Worm (Caenorhabditis elegans) whole organism, young adult: ENCODE results near the gene Y43E12A.2.

Experiments used
- B0019.2 ChIP-seq: fragments of 200-800 bp; sonication (Bioruptor generic); conservative IDR thresholded peaks from 2 replicates; pipeline ENCODE4 v1.3.6; 2022; ENCODE audit warnings: missing genetic modification reagents, missing genetic modification characterization, missing compliant biosample characterization
- B0261.1 ChIP-seq: sonication (generic microtip); optimal IDR thresholded peaks from 2 replicates; lab custom pipeline; 2016; ENCODE audit warnings: mild to moderate bottlenecking, missing genetic modification characterization, moderate library complexity, missing compliant biosample characterization
- C06A6.2 ChIP-seq: fragments of 200-800 bp; sonication (Bioruptor generic); conservative IDR thresholded peaks from 2 replicates; pipeline ENCODE4 v1.3.6; 2022; ENCODE audit warnings: missing genetic modification characterization, missing compliant biosample characterization
- D2030.7 ChIP-seq: fragments of 200-800 bp; sonication (Bioruptor generic); IDR thresholded peaks from 2 replicates; pipeline ENCODE4 v1.3.6; 2022; ENCODE audit warnings: missing genetic modification reagents, missing genetic modification characterization, missing compliant biosample characterization
- F55B11.4 ChIP-seq: sonication (generic microtip); optimal IDR thresholded peaks from 2 replicates; lab custom pipeline; 2016; ENCODE audit warnings: missing compliant biosample characterization, missing genetic modification characterization, borderline replicate concordance; ENCODE audit not compliant: insufficient read depth
- F57C9.4 ChIP-seq: sonication (generic microtip); optimal IDR thresholded peaks from 2 replicates; lab custom pipeline; 2017; ENCODE audit warnings: mild to moderate bottlenecking, missing genetic modification characterization, missing compliant biosample characterization
- K12H6.12 ChIP-seq: fragments of 200-800 bp; sonication (Bioruptor generic); optimal IDR thresholded peaks from 2 replicates; lab custom pipeline; 2018; ENCODE audit warnings: mild to moderate bottlenecking, missing genetic modification characterization, missing compliant biosample characterization
- Y53F4B.3 ChIP-seq: fragments of 200-800 bp; sonication (Bioruptor generic); IDR thresholded peaks from 2 replicates; pipeline ENCODE4 v1.3.6; 2022; ENCODE audit warnings: missing genetic modification reagents, missing genetic modification characterization, missing compliant biosample characterization
- Y79H2A.3 ChIP-seq: fragments of 200-800 bp; sonication (Bioruptor generic); conservative IDR thresholded peaks from 2 replicates; pipeline ENCODE4 v1.3.6; 2022; ENCODE audit warnings: missing genetic modification reagents, missing genetic modification characterization, missing compliant biosample characterization
- ZK185.1 ChIP-seq: sonication (generic microtip); optimal IDR thresholded peaks from 2 replicates; lab custom pipeline; 2016; ENCODE audit warnings: mild to moderate bottlenecking, missing genetic modification characterization, missing compliant biosample characterization; ENCODE audit not compliant: poor library complexity, severe bottlenecking
- attf-6 ChIP-seq: fragments of 200-800 bp; sonication (Bioruptor generic); IDR thresholded peaks from 2 replicates; pipeline ENCODE4 v1.3.6; 2022; ENCODE audit warnings: missing genetic modification reagents, missing genetic modification characterization, missing compliant biosample characterization
- ccch-3 ChIP-seq: fragments of 200-800 bp; sonication (Bioruptor generic); optimal IDR thresholded peaks from 2 replicates; lab custom pipeline; 2018; ENCODE audit warnings: mild to moderate bottlenecking, missing genetic modification characterization, missing compliant biosample characterization
- cebp-1 ChIP-seq, 2 experiments: fragments of 200-800 bp in 1 of 2; sonication (Bioruptor generic) in 1 of 2; sonication (generic microtip) in 1 of 2; IDR thresholded peaks in 1 of 2; optimal IDR thresholded peaks in 1 of 2; 2 replicates each; pipeline versions ENCODE4 v1.3.6 to Lab custom; 2017 to 2022; ENCODE audit warnings: missing compliant biosample characterization in 2 of 2, missing genetic modification characterization in 2 of 2, mild to moderate bottlenecking in 1 of 2, missing genetic modification reagents in 1 of 2, moderate library complexity in 1 of 2
- ceh-100 ChIP-seq: fragments of 200-800 bp; sonication (Bioruptor generic); IDR thresholded peaks from 2 replicates; pipeline ENCODE4 v1.3.6; 2022; ENCODE audit warnings: missing genetic modification reagents, missing genetic modification characterization, missing compliant biosample characterization
- ceh-58 ChIP-seq: fragments of 200-800 bp; sonication (Bioruptor generic); IDR thresholded peaks from 2 replicates; pipeline ENCODE4 v1.3.6; 2022; ENCODE audit warnings: missing genetic modification characterization, missing compliant biosample characterization
- ceh-91 ChIP-seq: fragments of 200-800 bp; sonication (Bioruptor generic); IDR thresholded peaks from 2 replicates; pipeline ENCODE4 v1.3.6; 2022; ENCODE audit warnings: missing genetic modification reagents, missing genetic modification characterization, missing compliant biosample characterization
- die-1 ChIP-seq: sonication (generic microtip); optimal IDR thresholded peaks from 2 replicates; lab custom pipeline; 2016; ENCODE audit warnings: missing genotype, mild to moderate bottlenecking, missing genetic modification characterization, missing compliant biosample characterization
- dox-1 ChIP-seq: fragments of 200-800 bp; sonication (Bioruptor generic); IDR thresholded peaks from 2 replicates; pipeline ENCODE4 v1.3.6; 2022; ENCODE audit warnings: missing genetic modification reagents, missing genetic modification characterization, missing compliant biosample characterization
- dpff-1 ChIP-seq: sonication (generic microtip); optimal IDR thresholded peaks from 2 replicates; lab custom pipeline; 2017; ENCODE audit warnings: mild to moderate bottlenecking, missing genetic modification characterization, missing compliant biosample characterization
- dpl-1 ChIP-seq: fragments of 150-350 bp; optimal IDR thresholded peaks from 2 replicates; lab custom pipeline; 2014; ENCODE audit warnings: missing biosample characterization, missing genetic modification reagents, missing genetic modification characterization
- efl-1 ChIP-seq: fragments of 150-350 bp; optimal IDR thresholded peaks from 2 replicates; lab custom pipeline; 2014; ENCODE audit warnings: missing biosample characterization, missing genetic modification reagents, missing genetic modification characterization
- egl-44 ChIP-seq: fragments of 200-800 bp; sonication (Bioruptor generic); IDR thresholded peaks from 2 replicates; pipeline ENCODE4 v1.3.6; 2022; ENCODE audit warnings: missing genetic modification reagents, missing genetic modification characterization, missing compliant biosample characterization
- ekl-4 ChIP-seq: fragments of 200-800 bp; sonication (Bioruptor generic); IDR thresholded peaks from 2 replicates; pipeline ENCODE4 v1.3.6; 2022; ENCODE audit warnings: missing genetic modification reagents, missing genetic modification characterization, missing compliant biosample characterization
- hlh-12 ChIP-seq: sonication (generic microtip); optimal IDR thresholded peaks from 2 replicates; lab custom pipeline; 2016; ENCODE audit warnings: missing genetic modification characterization, missing compliant biosample characterization
- hlh-26 ChIP-seq: fragments of 200-800 bp; sonication (Bioruptor generic); conservative IDR thresholded peaks from 2 replicates; pipeline ENCODE4 v1.3.6; 2022; ENCODE audit warnings: missing genetic modification reagents, missing genetic modification characterization, missing compliant biosample characterization
- lag-1 ChIP-seq: fragments of 200-800 bp; sonication (Bioruptor generic); IDR thresholded peaks from 2 replicates; pipeline ENCODE4 v1.3.6; 2022; ENCODE audit warnings: missing genetic modification reagents, missing genetic modification characterization, missing compliant biosample characterization
- let-526 ChIP-seq: fragments of 200-800 bp; sonication (Bioruptor generic); IDR thresholded peaks from 2 replicates; pipeline ENCODE4 v1.3.6; 2022; ENCODE audit warnings: missing genetic modification reagents, missing genetic modification characterization, missing compliant biosample characterization
- lir-1 ChIP-seq: fragments of 200-800 bp; sonication (Bioruptor generic); conservative IDR thresholded peaks from 2 replicates; pipeline ENCODE4 v1.3.6; 2022; ENCODE audit warnings: missing genetic modification reagents, missing genetic modification characterization, missing compliant biosample characterization
- lsl-1 ChIP-seq: fragments of 200-800 bp; sonication (Bioruptor generic); optimal IDR thresholded peaks from 2 replicates; lab custom pipeline; 2018; ENCODE audit warnings: mild to moderate bottlenecking, missing genetic modification characterization, moderate library complexity, missing compliant biosample characterization
- madf-10 ChIP-seq: sonication (generic microtip); optimal IDR thresholded peaks from 2 replicates; lab custom pipeline; 2016; ENCODE audit warnings: mild to moderate bottlenecking, missing genetic modification characterization, missing compliant biosample characterization
- madf-3 ChIP-seq: fragments of 200-800 bp; sonication (Bioruptor generic); IDR thresholded peaks from 2 replicates; pipeline ENCODE4 v1.3.6; 2022; ENCODE audit warnings: missing genetic modification reagents, missing genetic modification characterization, missing compliant biosample characterization
- mel-28 ChIP-seq: sonication (generic microtip); optimal IDR thresholded peaks from 2 replicates; lab custom pipeline; 2016; ENCODE audit warnings: borderline replicate concordance, mild to moderate bottlenecking, missing genetic modification characterization, missing compliant biosample characterization
- nfya-2 ChIP-seq: fragments of 200-800 bp; sonication (Bioruptor generic); IDR thresholded peaks from 2 replicates; pipeline ENCODE4 v1.3.6; 2022; ENCODE audit warnings: missing genetic modification reagents, missing genetic modification characterization, missing compliant biosample characterization
- nfyb-1 ChIP-seq: fragments of 200-800 bp; sonication (Bioruptor generic); IDR thresholded peaks from 2 replicates; pipeline ENCODE4 v1.3.6; 2022; ENCODE audit warnings: missing genetic modification reagents, missing genetic modification characterization, missing compliant biosample characterization
- pbrm-1 ChIP-seq: fragments of 200-800 bp; sonication (Bioruptor generic); IDR thresholded peaks from 2 replicates; pipeline ENCODE4 v1.3.6; 2022; ENCODE audit warnings: missing genetic modification reagents, missing genetic modification characterization, missing compliant biosample characterization
- pha-4 ChIP-seq: fragments of 150-350 bp; sonication (generic microtip); optimal IDR thresholded peaks from 2 replicates; lab custom pipeline; 2014; ENCODE audit warnings: missing biosample characterization, missing genetic modification reagents, missing genetic modification characterization
- sdz-38 ChIP-seq: sonication (generic microtip); optimal IDR thresholded peaks from 2 replicates; lab custom pipeline; 2016; ENCODE audit warnings: missing genotype, missing genetic modification characterization, missing compliant biosample characterization
- zfh-2 ChIP-seq: fragments of 200-800 bp; sonication (Bioruptor generic); conservative IDR thresholded peaks from 2 replicates; pipeline ENCODE4 v1.3.6; 2022; ENCODE audit warnings: missing genetic modification reagents, missing genetic modification characterization, missing compliant biosample characterization
- ztf-26 ChIP-seq: sonication (generic microtip); optimal IDR thresholded peaks from 2 replicates; lab custom pipeline; 2017; ENCODE audit warnings: missing genetic modification characterization, missing compliant biosample characterization
- ztf-28 ChIP-seq: fragments of 200-800 bp; sonication (Bioruptor generic); IDR thresholded peaks from 2 replicates; pipeline ENCODE4 v1.3.6; 2022; ENCODE audit warnings: missing genetic modification reagents, missing genetic modification characterization, missing compliant biosample characterization
- ztf-3 ChIP-seq: fragments of 200-800 bp; sonication (Bioruptor generic); optimal IDR thresholded peaks from 2 replicates; lab custom pipeline; 2018; ENCODE audit warnings: mild to moderate bottlenecking, missing genetic modification characterization, missing compliant biosample characterization
- ztf-6 ChIP-seq: fragments of 200-800 bp; sonication (Bioruptor generic); IDR thresholded peaks from 2 replicates; pipeline ENCODE4 v1.3.6; 2022; ENCODE audit warnings: missing genetic modification reagents, missing genetic modification characterization, missing compliant biosample characterization

Gene Y43E12A.2

DNA sequence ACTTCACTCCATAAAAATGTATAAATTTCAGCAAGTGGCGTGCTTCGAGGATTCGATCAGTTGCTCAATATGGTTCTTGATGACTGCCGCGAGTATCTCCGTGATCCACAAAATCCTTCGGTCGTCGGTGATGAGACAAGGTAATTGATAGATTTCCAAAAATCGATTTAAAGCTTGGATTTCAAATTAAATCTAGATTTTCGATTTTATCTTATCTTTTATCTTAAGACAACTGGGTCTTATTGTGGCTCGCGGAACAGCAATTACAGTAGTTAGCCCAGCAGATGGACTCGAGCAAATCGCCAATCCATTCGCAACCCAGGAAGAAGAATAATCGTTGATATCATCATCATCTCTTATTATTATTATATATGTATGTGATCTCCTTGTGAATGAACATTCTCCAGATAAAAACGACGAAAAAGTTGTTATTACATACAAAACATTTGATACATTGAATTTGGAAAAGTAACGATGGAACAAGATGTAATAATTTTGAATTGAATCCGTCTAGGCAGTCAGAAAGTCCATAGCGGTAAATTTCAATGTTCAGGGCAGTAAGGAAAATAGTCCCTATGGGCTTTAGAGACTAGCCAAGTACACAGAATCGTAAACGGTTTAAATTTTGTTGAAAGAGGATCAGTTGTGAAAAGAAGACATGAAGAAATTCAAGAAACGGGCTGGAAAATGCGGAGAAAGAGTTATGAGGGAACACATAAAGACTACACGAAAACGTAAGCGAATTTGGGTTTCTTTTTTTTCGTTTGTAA is 47.9 kb upstream of the Y43E12A.2 start (continued):
- TF ChIP-seq efl-1 (GFP tag; lab: Kevin White, UChicago) (no peak), Y53F4B.3 (GFP tag; lab: Robert Waterston, UW) (no peak), K12H6.12 (tag; lab: Kevin White, UChicago) (peak; percentile 61), F55B11.4 (tag; lab: Kevin White, UChicago) (no peak), mel-28 (tag; lab: Kevin White, UChicago) (peak; percentile 16), attf-6 (no peak), die-1 (peak; percentile 42), Y79H2A.3 (GFP tag; lab: Robert Waterston, UW) (peak; percentile 65), B0019.2 (GFP tag; lab: Robert Waterston, UW) (no peak), egl-44 (GFP tag; lab: Robert Waterston, UW) (peak; percentile 40; the same call in 1 of the 2 replicates), pbrm-1 (GFP tag; lab: Robert Waterston, UW) (peak; percentile 58; the same call in 1 of the 2 replicates), dpl-1 (GFP tag; lab: Kevin White, UChicago) (no peak), ccch-3 (GFP tag; lab: Kevin White, UChicago) (no peak), let-526 (GFP tag; lab: Robert Waterston, UW) (peak; percentile 43; the same call in 1 of the 2 replicates), ceh-58 (no peak), C06A6.2 (0 out of 2 replicates have a peak, but pooled peaks have one; percentile 40), hlh-12 (tag; lab: Kevin White, UChicago) (no peak), F57C9.4 (tag; lab: Kevin White, UChicago) (peak; percentile 5), hlh-26 (GFP tag; lab: Robert Waterston, UW) (no peak), sdz-38 (tag; lab: Kevin White, UChicago) (no peak), nfyb-1 (GFP tag; lab: Robert Waterston, UW) (peak; percentile 81), ZK185.1 (tag; lab: Kevin White, UChicago) (peak; percentile 12), lag-1 (GFP tag; lab: Robert Waterston, UW) (0 out of 2 replicates have a peak, but pooled peaks have one; percentile 57), madf-10 (peak; percentile 6), ztf-28 (no peak), ceh-91 (GFP tag; lab: Robert Waterston, UW) (no peak), B0261.1 (tag; lab: Kevin White, UChicago) (peak; percentile 3), nfya-2 (GFP tag; lab: Robert Waterston, UW) (no peak), lsl-1 (GFP tag; lab: Kevin White, UChicago) (no peak), ztf-6 (GFP tag; lab: Robert Waterston, UW) (no peak), madf-3 (GFP tag; lab: Robert Waterston, UW) (no peak), ekl-4 (GFP tag; lab: Robert Waterston, UW) (peak; percentile 46; the same call in 1 of the 2 replicates), ztf-26 (tag; lab: Kevin White, UChicago) (no peak), lir-1 (GFP tag; lab: Robert Waterston, UW) (no peak), zfh-2 (GFP tag; lab: Robert Waterston, UW) (no peak), dox-1 (GFP tag; lab: Robert Waterston, UW) (peak; percentile 21; the same call in 1 of the 2 replicates), D2030.7 (GFP tag; lab: Robert Waterston, UW) (no peak), cebp-1 (GFP tag; IDR thresholded peaks at IDR 0.05; lab: Robert Waterston, UW) (0 out of 2 replicates have a peak, but pooled peaks have one; percentile 7), cebp-1 (tag; optimal IDR thresholded peaks at IDR 0.05; lab: Kevin White, UChicago) (peak; percentile 82), ceh-100 (peak; percentile 43; the same call in 1 of the 2 replicates), ztf-3 (GFP tag; lab: Kevin White, UChicago) (no peak), dpff-1 (tag; lab: Kevin White, UChicago) (peak; percentile 69), pha-4 (tag; lab: Kevin White, UChicago) (no peak)
